Fruit fly (Drosophila melanogaster) whole organism, embryonic: ENCODE results near the gene Z600.

Source experiments
- CG10209 ChIP-seq: fragments of 200-800 bp; sonication (Bioruptor generic); optimal IDR thresholded peaks from 3 replicates; lab custom pipeline; 2017; ENCODE audit warnings: missing biosample characterization, mild to moderate bottlenecking, missing genetic modification characterization, missing genetic modification reagents
- CG10274 ChIP-seq: fragments of 200-800 bp; sonication (Bioruptor generic); optimal IDR thresholded peaks from 3 replicates; lab custom pipeline; 2017; ENCODE audit warnings: missing biosample characterization, mild to moderate bottlenecking, missing genetic modification characterization
- CG11695 ChIP-seq: fragments of 200-800 bp; sonication (Bioruptor generic); IDR thresholded peaks from 3 replicates; pipeline ENCODE4 v1.3.6; 2022; ENCODE audit warnings: missing biosample characterization, missing genetic modification characterization
- CG12219 ChIP-seq: fragments of 200-800 bp; sonication (Bioruptor generic); optimal IDR thresholded peaks from 3 replicates; lab custom pipeline; 2018; ENCODE audit warnings: missing biosample characterization, mild to moderate bottlenecking, missing genetic modification characterization
- CG14050 ChIP-seq: fragments of 200-800 bp; sonication (Bioruptor generic); IDR thresholded peaks from 3 replicates; pipeline ENCODE4 v1.3.6; 2022; ENCODE audit warnings: missing biosample characterization, missing genetic modification characterization
- CG14667 ChIP-seq: fragments of 200-800 bp; sonication (Bioruptor generic); IDR thresholded peaks from 2 replicates; pipeline ENCODE4 v1.3.6; 2022; ENCODE audit warnings: missing biosample characterization, missing genetic modification characterization
- CG15269 ChIP-seq: fragments of 200-800 bp; sonication (Bioruptor generic); optimal IDR thresholded peaks from 2 replicates; lab custom pipeline; 2018; ENCODE audit warnings: missing biosample characterization, mild to moderate bottlenecking, missing genetic modification characterization, moderate library complexity
- CG1647 ChIP-seq: fragments of 200-800 bp; sonication (Bioruptor generic); optimal IDR thresholded peaks from 3 replicates; lab custom pipeline; 2016; ENCODE audit warnings: missing biosample characterization, missing genetic modification characterization
- CG16813 ChIP-seq: fragments of 200-800 bp; sonication (Bioruptor generic); IDR thresholded peaks from 3 replicates; pipeline ENCODE4 v1.3.6; 2022; ENCODE audit warnings: missing biosample characterization, missing genetic modification characterization; ENCODE audit not compliant: partially characterized antibody
- CG18476 ChIP-seq: fragments of 200-800 bp; sonication (Bioruptor generic); optimal IDR thresholded peaks from 2 replicates; lab custom pipeline; 2016; ENCODE audit warnings: missing biosample characterization, mild to moderate bottlenecking, missing genetic modification characterization
- CG18599 ChIP-seq: fragments of 200-800 bp; sonication (Bioruptor generic); optimal IDR thresholded peaks from 3 replicates; lab custom pipeline; 2017; ENCODE audit warnings: missing biosample characterization, missing genetic modification characterization, mild to moderate bottlenecking, moderate library complexity, missing genetic modification reagents
- CG2199 ChIP-seq: fragments of 200-800 bp; sonication (Bioruptor generic); IDR thresholded peaks from 3 replicates; pipeline ENCODE4 v1.3.6; 2022; ENCODE audit warnings: missing biosample characterization, missing genetic modification characterization
- CG34376 ChIP-seq: fragments of 200-800 bp; sonication (Bioruptor generic); optimal IDR thresholded peaks from 2 replicates; lab custom pipeline; 2018; ENCODE audit warnings: missing biosample characterization, mild to moderate bottlenecking, missing genetic modification characterization
- CG4617 ChIP-seq: fragments of 200-800 bp; sonication (Bioruptor generic); optimal IDR thresholded peaks from 3 replicates; lab custom pipeline; 2016; ENCODE audit warnings: missing biosample characterization, missing genetic modification characterization, borderline replicate concordance
- CG7556 ChIP-seq: fragments of 200-800 bp; sonication (Bioruptor generic); optimal IDR thresholded peaks from 2 replicates; lab custom pipeline; 2017; ENCODE audit warnings: missing biosample characterization, mild to moderate bottlenecking, missing genetic modification characterization
- CG8290 ChIP-seq, 3 experiments: fragments of 200-800 bp; sonication (Bioruptor generic); optimal IDR thresholded peaks; 2 replicates each; lab custom pipeline; 2016 to 2019; ENCODE audit warnings: missing biosample characterization in 3 of 3, missing genetic modification characterization in 3 of 3, mild to moderate bottlenecking in 2 of 3, moderate library complexity in 1 of 3
- CG9727 ChIP-seq: fragments of 200-800 bp; sonication (Bioruptor generic); optimal IDR thresholded peaks from 3 replicates; lab custom pipeline; 2017; ENCODE audit warnings: missing biosample characterization, mild to moderate bottlenecking, missing genetic modification characterization
- CG9797 ChIP-seq: fragments of 200-800 bp; sonication (Bioruptor generic); optimal IDR thresholded peaks from 3 replicates; lab custom pipeline; 2018; ENCODE audit warnings: missing biosample characterization, mild to moderate bottlenecking, missing genetic modification characterization
- CG9817 ChIP-seq: fragments of 200-800 bp; sonication (Bioruptor generic); optimal IDR thresholded peaks from 2 replicates; lab custom pipeline; 2018; ENCODE audit warnings: missing biosample characterization, mild to moderate bottlenecking, missing genetic modification characterization, moderate library complexity
- CG9932 ChIP-seq: fragments of 200-800 bp; sonication (Bioruptor generic); IDR thresholded peaks from 2 replicates; pipeline ENCODE4 v1.3.6; 2022; ENCODE audit warnings: missing biosample characterization, missing genetic modification characterization
- Dll ChIP-seq: fragments of 200-800 bp; sonication (Bioruptor generic); IDR thresholded peaks from 4 replicates; pipeline ENCODE4 v1.3.6; 2022; ENCODE audit warnings: missing biosample characterization, missing genetic modification characterization; ENCODE audit not compliant: partially characterized antibody
- Drgx ChIP-seq: fragments of 200-800 bp; sonication (Bioruptor generic); IDR thresholded peaks from 2 replicates; pipeline ENCODE4 v1.3.6; 2022; ENCODE audit warnings: missing biosample characterization, missing genetic modification characterization
- HLH4C ChIP-seq: fragments of 200-800 bp; sonication (Bioruptor generic); IDR thresholded peaks from 3 replicates; pipeline ENCODE4 v1.3.6; 2022; ENCODE audit warnings: missing biosample characterization, missing genetic modification characterization; ENCODE audit not compliant: partially characterized antibody
- HLH54F ChIP-seq: fragments of 200-800 bp; sonication (Bioruptor generic); optimal IDR thresholded peaks from 3 replicates; lab custom pipeline; 2016; ENCODE audit warnings: missing biosample characterization, missing genetic modification characterization
- HLHmδ ChIP-seq: fragments of 200-800 bp; sonication (Bioruptor generic); optimal IDR thresholded peaks from 2 replicates; lab custom pipeline; 2018; ENCODE audit warnings: missing biosample characterization, mild to moderate bottlenecking, missing genetic modification characterization, moderate library complexity
- Hand ChIP-seq: fragments of 200-800 bp; sonication (Bioruptor generic); optimal IDR thresholded peaks from 2 replicates; lab custom pipeline; 2017; ENCODE audit warnings: mild to moderate bottlenecking, missing biosample characterization, missing genetic modification reagents, missing genetic modification characterization
- Mes4 ChIP-seq: fragments of 200-800 bp; sonication (Bioruptor generic); optimal IDR thresholded peaks from 2 replicates; lab custom pipeline; 2016; ENCODE audit warnings: missing biosample characterization, missing genetic modification characterization
- Ravus ChIP-seq: fragments of 200-800 bp; sonication (Bioruptor generic); IDR thresholded peaks from 2 replicates; pipeline ENCODE4 v1.3.6; 2022; ENCODE audit warnings: missing biosample characterization, missing genetic modification characterization
- Sox100B ChIP-seq: fragments of 200-800 bp; sonication (Bioruptor generic); optimal IDR thresholded peaks from 3 replicates; lab custom pipeline; 2018; ENCODE audit warnings: missing biosample characterization, mild to moderate bottlenecking, missing genetic modification characterization
- Tbp ChIP-seq: fragments of >200 bp; optimal IDR thresholded peaks from 2 replicates; lab custom pipeline; 2018; ENCODE audit warnings: missing biosample characterization, missing genetic modification characterization
- ap ChIP-seq: fragments of 200-800 bp; sonication (Bioruptor generic); IDR thresholded peaks from 2 replicates; pipeline ENCODE4 v1.3.6; 2022; ENCODE audit warnings: missing biosample characterization, missing genetic modification characterization
- cad ChIP-seq: fragments of >200 bp; optimal IDR thresholded peaks from 2 replicates; lab custom pipeline; 2017; ENCODE audit warnings: missing biosample characterization, missing genetic modification characterization
- caup ChIP-seq: fragments of 200-800 bp; sonication (Bioruptor generic); optimal IDR thresholded peaks from 3 replicates; lab custom pipeline; 2017; ENCODE audit warnings: missing biosample characterization, mild to moderate bottlenecking, missing genetic modification characterization, moderate library complexity; ENCODE audit not compliant: severe bottlenecking
- chif ChIP-seq, 2 experiments: fragments of 200-800 bp; sonication (Bioruptor generic); optimal IDR thresholded peaks; 3 replicates each; lab custom pipeline; 2016; ENCODE audit warnings: missing biosample characterization in 2 of 2, missing genetic modification characterization in 2 of 2
- chn ChIP-seq: fragments of 200-800 bp; sonication (Bioruptor generic); optimal IDR thresholded peaks from 2 replicates; lab custom pipeline; 2016; ENCODE audit warnings: missing biosample characterization, missing genetic modification characterization
- da ChIP-seq: fragments of 200-800 bp; sonication (Bioruptor generic); optimal IDR thresholded peaks from 2 replicates; lab custom pipeline; 2016; ENCODE audit warnings: missing biosample characterization, missing genetic modification characterization
- disco-r ChIP-seq: fragments of 200-800 bp; sonication (Bioruptor generic); optimal IDR thresholded peaks from 2 replicates; lab custom pipeline; 2016; ENCODE audit warnings: missing biosample characterization, missing genetic modification characterization
- gem ChIP-seq: fragments of 200-800 bp; sonication (Bioruptor generic); optimal IDR thresholded peaks from 2 replicates; lab custom pipeline; 2019; ENCODE audit warnings: missing biosample characterization, mild to moderate bottlenecking, missing genetic modification characterization, moderate library complexity
- gfzf ChIP-seq: fragments of 200-800 bp; sonication (Bioruptor generic); optimal IDR thresholded peaks from 2 replicates; lab custom pipeline; 2016; ENCODE audit warnings: missing biosample characterization, mild to moderate bottlenecking, missing genetic modification characterization, moderate library complexity
- her ChIP-seq: fragments of 200-800 bp; sonication (Bioruptor generic); optimal IDR thresholded peaks from 2 replicates; lab custom pipeline; 2016; ENCODE audit warnings: missing biosample characterization, missing genetic modification characterization
- lmd ChIP-seq: fragments of 200-800 bp; sonication (Bioruptor generic); IDR thresholded peaks from 2 replicates; pipeline ENCODE4 v1.3.6; 2022; ENCODE audit warnings: missing biosample characterization, missing genetic modification characterization
- oc ChIP-seq: fragments of 200-800 bp; sonication (Bioruptor generic); optimal IDR thresholded peaks from 2 replicates; lab custom pipeline; 2018; ENCODE audit warnings: missing biosample characterization, mild to moderate bottlenecking, missing genetic modification characterization, moderate library complexity
- pzg ChIP-seq: fragments of 200-800 bp; sonication (Bioruptor generic); optimal IDR thresholded peaks from 3 replicates; lab custom pipeline; 2018; ENCODE audit warnings: missing biosample characterization, mild to moderate bottlenecking, missing genetic modification characterization, moderate library complexity
- row ChIP-seq: fragments of 200-800 bp; sonication (Bioruptor generic); IDR thresholded peaks from 3 replicates; pipeline ENCODE4 v1.3.6; 2022; ENCODE audit warnings: missing biosample characterization, missing genetic modification characterization
- slou ChIP-seq: fragments of 200-800 bp; sonication (Bioruptor generic); optimal IDR thresholded peaks from 3 replicates; lab custom pipeline; 2016; ENCODE audit warnings: missing biosample characterization, missing genetic modification characterization
- tgo ChIP-seq: fragments of 200-800 bp; sonication (Bioruptor generic); IDR thresholded peaks from 3 replicates; pipeline ENCODE4 v1.3.6; 2022; ENCODE audit warnings: missing biosample characterization, missing genetic modification characterization
- tna ChIP-seq: fragments of 200-800 bp; sonication (Bioruptor generic); IDR thresholded peaks from 2 replicates; pipeline ENCODE4 v1.3.6; 2022; ENCODE audit warnings: missing biosample characterization, missing genetic modification characterization; ENCODE audit not compliant: partially characterized antibody
- toy ChIP-seq: fragments of 200-800 bp; sonication (Bioruptor generic); IDR thresholded peaks from 2 replicates; pipeline ENCODE4 v1.3.6; 2022; ENCODE audit warnings: missing biosample characterization, missing genetic modification characterization
- twi ChIP-seq: fragments of 200-800 bp; optimal IDR thresholded peaks from 2 replicates; lab custom pipeline; 2019; ENCODE audit warnings: missing biosample characterization, mild to moderate bottlenecking, missing genetic modification characterization, moderate library complexity
- vfl ChIP-seq: fragments of 200-800 bp; sonication (Bioruptor generic); optimal IDR thresholded peaks from 2 replicates; lab custom pipeline; 2016; ENCODE audit warnings: missing biosample characterization, missing genetic modification characterization

Z600 gene

DNA sequence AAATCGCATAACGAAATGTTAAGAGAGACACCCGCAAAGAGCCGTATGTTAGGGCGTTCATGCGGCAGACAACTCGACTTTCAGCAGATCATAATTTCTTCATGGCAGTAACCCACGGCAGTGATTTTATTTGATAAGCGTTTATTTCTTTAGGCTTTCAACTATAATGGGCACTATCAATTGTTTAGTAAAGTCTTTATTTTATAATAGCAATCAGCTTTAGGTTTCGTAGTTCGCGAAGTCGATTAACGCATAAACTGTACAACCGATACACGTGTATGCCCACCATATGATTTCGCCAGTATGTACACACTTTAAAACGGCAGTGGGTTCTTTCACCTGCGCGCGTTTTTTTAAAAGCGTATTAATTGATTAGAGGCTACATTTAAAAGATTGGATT, 628 bp upstream of the Z600 start, which contains the start of gene CG7841 (continued):
- peak; percentile 98 for TF ChIP-seq CG15269
- TF ChIP-seq tna (GFP tag; lab: Robert Waterston, UW), result no peak
- TF ChIP-seq CG8290 (GFP tag; optimal IDR thresholded peaks at IDR 0.05; lab: Kevin White, UChicago), result peak; percentile 94
- peak; percentile 94 to 96 for TF ChIP-seq CG8290 (tag; optimal IDR thresholded peaks at IDR 0.05; lab: Kevin White, UChicago)
- peak; percentile 98 for TF ChIP-seq Drgx (GFP tag; lab: Robert Waterston, UW)
- TF ChIP-seq Mes4 (GFP tag; lab: Kevin White, UChicago), result peak; percentile 96
- TF ChIP-seq caup (GFP tag; lab: Kevin White, UChicago), result peak; percentile 99
- TF ChIP-seq HLHmδ (GFP tag; lab: Kevin White, UChicago), result peak; percentile 14
- peak; percentile 96 for TF ChIP-seq CG9817 (tag; lab: Kevin White, UChicago)
- peak; percentile 94 for TF ChIP-seq da
- peak; percentile 99 for TF ChIP-seq gem (tag; lab: Kevin White, UChicago)
- TF ChIP-seq slou (GFP tag; lab: Kevin White, UChicago), result peak; percentile 89
- TF ChIP-seq ap (GFP tag; lab: Robert Waterston, UW), result peak; percentile 94; the same call in 1 of the 2 replicates
- peak; percentile 97 for TF ChIP-seq Sox100B
- peak; percentile 97 for TF ChIP-seq HLH54F (GFP tag; lab: Kevin White, UChicago)
- peak; percentile 96 for TF ChIP-seq CG1647 (GFP tag; lab: Kevin White, UChicago)
- no peak for TF ChIP-seq cad (GFP tag; lab: Kevin White, UChicago)
- TF ChIP-seq vfl (GFP tag; lab: Kevin White, UChicago), result peak; percentile 96
- peak; percentile 97 for TF ChIP-seq CG18476 (GFP tag; lab: Kevin White, UChicago)
- peak; percentile 97 for TF ChIP-seq CG10209 (GFP tag; lab: Kevin White, UChicago)
- peak; percentile 53 for TF ChIP-seq pzg (GFP tag; lab: Kevin White, UChicago)
- peak; percentile 96 for TF ChIP-seq CG14050 (GFP tag; lab: Robert Waterston, UW)
- TF ChIP-seq lmd (GFP tag; lab: Robert Waterston, UW), result peak; percentile 95
- TF ChIP-seq CG18599 (GFP tag; lab: Kevin White, UChicago), result peak; percentile 99
- peak; percentile 90 for TF ChIP-seq CG9932 (GFP tag; lab: Robert Waterston, UW)
- no peak; the same call in 1 of the 2 replicates for TF ChIP-seq toy (GFP tag; lab: Robert Waterston, UW)
- TF ChIP-seq Dll, result 0 out of 4 replicates have a peak, but pooled peaks have one; percentile 24
- peak; percentile 99 for TF ChIP-seq row (GFP tag; lab: Robert Waterston, UW)
- peak; percentile 97 to 98 for TF ChIP-seq chif (GFP tag; optimal IDR thresholded peaks at IDR 0.05; lab: Kevin White, UChicago)
- TF ChIP-seq tgo (GFP tag; lab: Robert Waterston, UW), result peak; percentile 95
- TF ChIP-seq CG9797 (GFP tag; lab: Kevin White, UChicago), result peak; percentile 66
- TF ChIP-seq CG4617 (GFP tag; lab: Kevin White, UChicago), result peak; percentile 82
- no peak for TF ChIP-seq HLH4C
- peak; percentile 29 for TF ChIP-seq gfzf (GFP tag; lab: Kevin White, UChicago)
- TF ChIP-seq CG34376 (GFP tag; lab: Kevin White, UChicago), result peak; percentile 99
- TF ChIP-seq twi (tag; lab: Kevin White, UChicago), result peak; percentile 96
- peak; percentile 75; the same call in 1 of the 2 replicates for TF ChIP-seq Ravus (GFP tag; lab: Robert Waterston, UW)
- TF ChIP-seq CG14667 (GFP tag; lab: Robert Waterston, UW), result no peak; the same call in 1 of the 2 replicates
- TF ChIP-seq CG12219 (GFP tag; lab: Kevin White, UChicago), result peak; percentile 99
- TF ChIP-seq CG7556, result peak; percentile 97
- TF ChIP-seq CG2199 (GFP tag; lab: Robert Waterston, UW), result peak; percentile 94
- TF ChIP-seq Hand (GFP tag; lab: Kevin White, UChicago), result peak; percentile 99
- no peak for TF ChIP-seq Tbp
- peak; percentile 97 for TF ChIP-seq oc (tag; lab: Kevin White, UChicago)
- TF ChIP-seq CG10274 (GFP tag; lab: Kevin White, UChicago), result peak; percentile 91
- peak; percentile 93 for TF ChIP-seq disco-r
- TF ChIP-seq chn (GFP tag; lab: Kevin White, UChicago), result peak; percentile 97
- TF ChIP-seq CG9727, result peak; percentile 99
- no peak for TF ChIP-seq CG16813 (GFP tag; lab: Robert Waterston, UW)
- peak; percentile 98 for TF ChIP-seq CG11695 (GFP tag; lab: Robert Waterston, UW)
- TF ChIP-seq her (GFP tag; lab: Kevin White, UChicago), result peak; percentile 96
